Worm (Caenorhabditis elegans) whole organism, dauer: ENCODE results near the gene F59A7.5.

Experiments used
- unc-62 ChIP-seq: sonication (generic microtip); optimal IDR thresholded peaks from 2 replicates; lab custom pipeline; 2017; ENCODE audit warnings: missing biosample characterization, missing genetic modification reagents, missing genetic modification characterization

The F59A7.5 gene

ce11 chrV:2072807-2073206 is 50.3 kb downstream of the F59A7.5 start, which contains the start of gene Y40B10A.9:
TSS of gene Y40B10A.9 (minus strand) at chrV:2072907.
- TF ChIP-seq unc-62 (GFP tag; lab: Kevin White, UChicago) = no peak
